Fruit fly (Drosophila melanogaster) whole organism, embryonic: ENCODE data around the gene Polr3G.
A peak's percentile ranks its signal among the peaks of the same experiment; 100 is the strongest.

Source experiments
- CG11093 ChIP-seq: fragments of 200-800 bp; sonication (Bioruptor generic); IDR thresholded peaks from 3 replicates; pipeline ENCODE4 v1.3.6; 2022; ENCODE audit warnings: missing biosample characterization, missing genetic modification characterization
- CG12155 ChIP-seq: fragments of 200-800 bp; sonication (Bioruptor generic); optimal IDR thresholded peaks from 3 replicates; lab custom pipeline; 2016; ENCODE audit warnings: missing biosample characterization, missing genetic modification characterization
- CG12299 ChIP-seq: fragments of 200-800 bp; sonication (Bioruptor generic); optimal IDR thresholded peaks from 2 replicates; lab custom pipeline; 2018; ENCODE audit warnings: missing biosample characterization, mild to moderate bottlenecking, missing genetic modification characterization
- CG13424 ChIP-seq: fragments of 200-800 bp; sonication (Bioruptor generic); optimal IDR thresholded peaks from 2 replicates; lab custom pipeline; 2019; ENCODE audit warnings: missing biosample characterization, mild to moderate bottlenecking, missing genetic modification characterization, moderate library complexity
- CG13894 ChIP-seq: fragments of 200-800 bp; sonication (Bioruptor generic); optimal IDR thresholded peaks from 3 replicates; lab custom pipeline; 2018; ENCODE audit warnings: missing biosample characterization, mild to moderate bottlenecking, missing genetic modification characterization, moderate library complexity
- CG14860 ChIP-seq: fragments of 200-800 bp; sonication (Bioruptor generic); IDR thresholded peaks from 3 replicates; pipeline ENCODE4 v1.3.6; 2022; ENCODE audit warnings: missing biosample characterization, missing genetic modification characterization; ENCODE audit not compliant: partially characterized antibody
- CG15601 ChIP-seq: fragments of 200-800 bp; sonication (Bioruptor generic); optimal IDR thresholded peaks from 3 replicates; lab custom pipeline; 2019; ENCODE audit warnings: missing biosample characterization, mild to moderate bottlenecking, missing genetic modification characterization, moderate library complexity
- CG2712 ChIP-seq: fragments of 200-800 bp; optimal IDR thresholded peaks from 3 replicates; lab custom pipeline; 2019; ENCODE audit warnings: missing biosample characterization, mild to moderate bottlenecking, missing genetic modification characterization, moderate library complexity
- CG3065 ChIP-seq: fragments of 200-800 bp; sonication (Bioruptor generic); optimal IDR thresholded peaks from 2 replicates; lab custom pipeline; 2016; ENCODE audit warnings: missing biosample characterization, missing genetic modification characterization
- CG31365 ChIP-seq: fragments of 200-800 bp; sonication (Bioruptor generic); optimal IDR thresholded peaks from 2 replicates; lab custom pipeline; 2018; ENCODE audit warnings: missing biosample characterization, mild to moderate bottlenecking, missing genetic modification characterization
- CG31441 ChIP-seq: fragments of 200-800 bp; sonication (Bioruptor generic); IDR thresholded peaks from 2 replicates; pipeline ENCODE4 v1.3.6; 2022; ENCODE audit warnings: missing biosample characterization, missing genetic modification characterization
- CG34224 ChIP-seq: fragments of 200-800 bp; sonication (Bioruptor generic); IDR thresholded peaks from 3 replicates; pipeline ENCODE4 v1.3.6; 2022; ENCODE audit warnings: missing biosample characterization, missing genetic modification characterization; ENCODE audit not compliant: partially characterized antibody
- CG34422 ChIP-seq: fragments of 200-800 bp; sonication (Bioruptor generic); IDR thresholded peaks from 3 replicates; pipeline ENCODE4 v1.3.6; 2022; ENCODE audit warnings: missing biosample characterization, missing genetic modification characterization
- CG6689 ChIP-seq: fragments of 200-800 bp; sonication (Bioruptor generic); IDR thresholded peaks from 2 replicates; pipeline ENCODE4 v1.3.6; 2022; ENCODE audit warnings: missing biosample characterization, missing genetic modification characterization
- CkIIα-i1 ChIP-seq: fragments of 200-800 bp; sonication (Bioruptor generic); IDR thresholded peaks from 2 replicates; pipeline ENCODE4 v1.3.6; 2022; ENCODE audit warnings: missing biosample characterization, missing genetic modification characterization
- D ChIP-seq, 2 experiments: fragments of 200-800 bp in 1 of 2; fragments of >200 bp in 1 of 2; sonication (Bioruptor generic) in 1 of 2; optimal IDR thresholded peaks; 2 replicates in 1 of 2; 3 replicates in 1 of 2; lab custom pipeline; 2017; ENCODE audit warnings: mild to moderate bottlenecking in 1 of 2, missing biosample characterization in 1 of 2, missing genetic modification characterization in 1 of 2, missing genetic modification reagents in 1 of 2
- Doc2 ChIP-seq: fragments of 200-800 bp; sonication (Bioruptor generic); IDR thresholded peaks from 2 replicates; pipeline ENCODE4 v1.3.6; 2022; ENCODE audit warnings: missing biosample characterization, missing genetic modification characterization
- Elba2 ChIP-seq: fragments of 200-800 bp; sonication (Bioruptor generic); optimal IDR thresholded peaks from 3 replicates; lab custom pipeline; 2016; ENCODE audit warnings: missing biosample characterization, missing genetic modification characterization
- HLHmδ ChIP-seq: fragments of 200-800 bp; sonication (Bioruptor generic); optimal IDR thresholded peaks from 2 replicates; lab custom pipeline; 2018; ENCODE audit warnings: missing biosample characterization, mild to moderate bottlenecking, missing genetic modification characterization, moderate library complexity
- Pdp1 ChIP-seq, 2 experiments: fragments of 200-800 bp; sonication (Bioruptor generic); optimal IDR thresholded peaks; 3 replicates each; lab custom pipeline; 2016; ENCODE audit warnings: missing biosample characterization in 2 of 2, missing genetic modification characterization in 2 of 2, mild to moderate bottlenecking in 1 of 2, moderate library complexity in 1 of 2
- Poxn ChIP-seq: fragments of 200-800 bp; sonication (Bioruptor generic); IDR thresholded peaks from 2 replicates; pipeline ENCODE4 v1.3.6; 2022; ENCODE audit warnings: missing biosample characterization, missing genetic modification characterization
- Ptx1 ChIP-seq: fragments of 200-800 bp; sonication (Bioruptor generic); IDR thresholded peaks from 2 replicates; pipeline ENCODE4 v1.3.6; 2022; ENCODE audit warnings: missing biosample characterization, missing genetic modification characterization
- Sry-β ChIP-seq: fragments of 200-800 bp; sonication (Bioruptor generic); optimal IDR thresholded peaks from 2 replicates; lab custom pipeline; 2018; ENCODE audit warnings: missing biosample characterization, mild to moderate bottlenecking, missing genetic modification characterization, moderate library complexity
- Sry-δ ChIP-seq: fragments of 200-800 bp; sonication (Bioruptor generic); optimal IDR thresholded peaks from 2 replicates; lab custom pipeline; 2016; ENCODE audit warnings: missing biosample characterization, missing genetic modification characterization
- Ssrp ChIP-seq: fragments of 200-800 bp; sonication (Bioruptor generic); optimal IDR thresholded peaks from 2 replicates; lab custom pipeline; 2018; ENCODE audit warnings: missing biosample characterization, mild to moderate bottlenecking, missing genetic modification characterization, moderate library complexity
- Tbp ChIP-seq: fragments of >200 bp; optimal IDR thresholded peaks from 2 replicates; lab custom pipeline; 2018; ENCODE audit warnings: missing biosample characterization, missing genetic modification characterization
- Xbp1 ChIP-seq: fragments of 200-800 bp; sonication (Bioruptor generic); optimal IDR thresholded peaks from 3 replicates; lab custom pipeline; 2016; ENCODE audit warnings: missing biosample characterization, mild to moderate bottlenecking, missing genetic modification characterization
- bbx ChIP-seq: fragments of 200-800 bp; sonication (Bioruptor generic); IDR thresholded peaks from 2 replicates; pipeline ENCODE4 v1.3.6; 2022; ENCODE audit warnings: missing biosample characterization, missing genetic modification characterization; ENCODE audit not compliant: partially characterized antibody
- cas ChIP-seq: fragments of 200-800 bp; sonication (Bioruptor generic); IDR thresholded peaks from 2 replicates; pipeline ENCODE4 v1.3.6; 2022; ENCODE audit warnings: missing biosample characterization, missing genetic modification characterization
- chn ChIP-seq: fragments of 200-800 bp; sonication (Bioruptor generic); optimal IDR thresholded peaks from 2 replicates; lab custom pipeline; 2016; ENCODE audit warnings: missing biosample characterization, missing genetic modification characterization
- ci ChIP-seq: fragments of 200-800 bp; sonication (Bioruptor generic); IDR thresholded peaks from 3 replicates; pipeline ENCODE4 v1.3.6; 2022; ENCODE audit warnings: missing biosample characterization, missing genetic modification characterization
- corto ChIP-seq: fragments of 200-800 bp; sonication (Bioruptor generic); optimal IDR thresholded peaks from 2 replicates; lab custom pipeline; 2016; ENCODE audit warnings: missing biosample characterization, mild to moderate bottlenecking, missing genetic modification characterization, moderate library complexity
- crp ChIP-seq, 2 experiments: fragments of 200-800 bp; sonication (Bioruptor generic); optimal IDR thresholded peaks; 2 replicates in 1 of 2; 3 replicates in 1 of 2; lab custom pipeline; 2017; ENCODE audit warnings: missing biosample characterization in 2 of 2, missing genetic modification characterization in 2 of 2, mild to moderate bottlenecking in 1 of 2, moderate library complexity in 1 of 2
- dmrt99B ChIP-seq: fragments of 200-800 bp; sonication (Bioruptor generic); optimal IDR thresholded peaks from 2 replicates; lab custom pipeline; 2018; ENCODE audit warnings: missing biosample characterization, mild to moderate bottlenecking, missing genetic modification characterization, moderate library complexity
- grn ChIP-seq: fragments of 200-800 bp; sonication (Bioruptor generic); optimal IDR thresholded peaks from 3 replicates; lab custom pipeline; 2017; ENCODE audit warnings: missing biosample characterization, missing genetic modification characterization
- gro ChIP-seq: fragments of 200-800 bp; sonication (Bioruptor generic); optimal IDR thresholded peaks from 2 replicates; lab custom pipeline; 2016; ENCODE audit warnings: missing biosample characterization, missing genetic modification characterization
- hkb ChIP-seq, 2 experiments: fragments of 200-800 bp in 1 of 2; fragments of >200 bp in 1 of 2; sonication (Bioruptor generic) in 1 of 2; IDR thresholded peaks in 1 of 2; optimal IDR thresholded peaks in 1 of 2; 2 replicates each; pipeline versions ENCODE4 v1.3.6 to Lab custom; 2017 to 2022; ENCODE audit warnings: missing biosample characterization in 1 of 2, missing genetic modification characterization in 1 of 2
- kay ChIP-seq: fragments of 200-800 bp; sonication (Bioruptor generic); optimal IDR thresholded peaks from 2 replicates; lab custom pipeline; 2016; ENCODE audit warnings: missing biosample characterization, missing genetic modification characterization
- kni ChIP-seq: fragments of 200-800 bp; sonication (Bioruptor generic); optimal IDR thresholded peaks from 3 replicates; lab custom pipeline; 2017; ENCODE audit warnings: mild to moderate bottlenecking, missing biosample characterization, missing genetic modification reagents, missing genetic modification characterization
- lov ChIP-seq, 2 experiments: fragments of 200-800 bp in 1 of 2; fragments of >200 bp in 1 of 2; sonication (Bioruptor generic) in 1 of 2; IDR thresholded peaks in 1 of 2; optimal IDR thresholded peaks in 1 of 2; 2 replicates in 1 of 2; 3 replicates in 1 of 2; pipeline versions ENCODE4 v1.3.6 to Lab custom; 2017 to 2022; ENCODE audit warnings: missing biosample characterization in 1 of 2, missing genetic modification characterization in 1 of 2
- mirr ChIP-seq: fragments of 200-800 bp; sonication (Bioruptor generic); optimal IDR thresholded peaks from 3 replicates; lab custom pipeline; 2018; ENCODE audit warnings: missing biosample characterization, mild to moderate bottlenecking, missing genetic modification characterization
- scrt ChIP-seq: fragments of 200-800 bp; sonication (Bioruptor generic); optimal IDR thresholded peaks from 2 replicates; lab custom pipeline; 2018; ENCODE audit warnings: missing biosample characterization, mild to moderate bottlenecking, missing genetic modification characterization, moderate library complexity
- sd ChIP-seq: fragments of 200-800 bp; sonication (Bioruptor generic); optimal IDR thresholded peaks from 3 replicates; lab custom pipeline; 2018; ENCODE audit warnings: missing biosample characterization, mild to moderate bottlenecking, missing genetic modification characterization, moderate library complexity
- sisA ChIP-seq: fragments of 200-800 bp; sonication (Bioruptor generic); IDR thresholded peaks from 2 replicates; pipeline ENCODE4 v1.3.6; 2022; ENCODE audit warnings: missing biosample characterization, missing genetic modification characterization
- slp2 ChIP-seq: fragments of 200-800 bp; sonication (Bioruptor generic); optimal IDR thresholded peaks from 2 replicates; lab custom pipeline; 2016; ENCODE audit warnings: missing biosample characterization, missing genetic modification characterization
- sug ChIP-seq: fragments of 200-800 bp; optimal IDR thresholded peaks from 2 replicates; lab custom pipeline; 2019; ENCODE audit warnings: missing biosample characterization, mild to moderate bottlenecking, missing genetic modification characterization, moderate library complexity
- ttk ChIP-seq: fragments of 200-800 bp; sonication (Bioruptor generic); IDR thresholded peaks from 2 replicates; pipeline ENCODE4 v2.1.2; 2022; ENCODE audit warnings: missing biosample characterization, missing genetic modification characterization
- tup ChIP-seq: fragments of 200-800 bp; sonication (Bioruptor generic); optimal IDR thresholded peaks from 2 replicates; lab custom pipeline; 2016; ENCODE audit warnings: missing biosample characterization, mild to moderate bottlenecking, missing genetic modification characterization, moderate library complexity

Polr3G gene

dm6 chr3L:17433555-17433954 lies 6.6 kb upstream of the Polr3G start, which contains the start of the genes Coq4 and CG32176 (continued):
- peak; percentile 95 for TF ChIP-seq Doc2 (GFP tag; lab: Robert Waterston, UW)
- TF ChIP-seq Ptx1: peak; percentile 99
- TF ChIP-seq gro (GFP tag; lab: Kevin White, UChicago): peak; percentile 98
- TF ChIP-seq D (optimal IDR thresholded peaks at IDR 0.05; lab: Kevin White, UChicago): no peak
- TF ChIP-seq D (GFP tag; optimal IDR thresholded peaks at IDR 0.05; lab: Kevin White, UChicago): peak; percentile 96
- TF ChIP-seq HLHmδ: no peak
- peak; percentile 88 for TF ChIP-seq sd
- TF ChIP-seq mirr (GFP tag; lab: Kevin White, UChicago): peak; percentile 95
- TF ChIP-seq Ssrp (tag; lab: Kevin White, UChicago): peak; percentile 98
- no peak for TF ChIP-seq Tbp
- TF ChIP-seq slp2 (GFP tag; lab: Kevin White, UChicago): peak; percentile 98
- peak; percentile 99 for TF ChIP-seq Xbp1 (GFP tag; lab: Kevin White, UChicago)
- peak; percentile 91 for TF ChIP-seq Elba2 (GFP tag; lab: Kevin White, UChicago)
- TF ChIP-seq sisA: peak; percentile 99
- peak; percentile 52; the same call in 2 of the 3 replicates for TF ChIP-seq CG34224 (GFP tag; lab: Robert Waterston, UW)
- TF ChIP-seq CG13894: peak; percentile 96
- peak; percentile 97 for TF ChIP-seq tup
- peak; percentile 98 for TF ChIP-seq CG13424 (tag; lab: Kevin White, UChicago)
- peak; percentile 84 for TF ChIP-seq CkIIα-i1 (GFP tag; lab: Robert Waterston, UW)
- peak; percentile 99 for TF ChIP-seq chn (GFP tag; lab: Kevin White, UChicago)
- peak; percentile 95 for TF ChIP-seq cas (GFP tag; lab: Robert Waterston, UW)
- TF ChIP-seq CG31365 (tag; lab: Kevin White, UChicago): peak; percentile 85
- TF ChIP-seq CG34422: peak; percentile 99
- TF ChIP-seq CG31441 (GFP tag; lab: Robert Waterston, UW): peak; percentile 95
- TF ChIP-seq ttk (GFP tag; lab: Robert Waterston, UW): peak; percentile 97
- TF ChIP-seq lov (optimal IDR thresholded peaks at IDR 0.05; lab: Kevin White, UChicago): no peak
- peak; percentile 96 for TF ChIP-seq lov (GFP tag; IDR thresholded peaks at IDR 0.05; lab: Robert Waterston, UW)
- peak; percentile 75 for TF ChIP-seq grn
- peak; percentile 97 for TF ChIP-seq dmrt99B (tag; lab: Kevin White, UChicago)
- peak; percentile 76 for TF ChIP-seq kni (GFP tag; lab: Kevin White, UChicago)
- TF ChIP-seq ci (GFP tag; lab: Robert Waterston, UW): peak; percentile 98
- peak; percentile 96 for TF ChIP-seq CG3065
- peak; percentile 91 for TF ChIP-seq Poxn (GFP tag; lab: Robert Waterston, UW)
- peak; percentile 96 for TF ChIP-seq sug (tag; lab: Kevin White, UChicago)
- TF ChIP-seq CG14860: peak; percentile 73
- TF ChIP-seq Pdp1 (GFP tag; optimal IDR thresholded peaks at IDR 0.05; lab: Kevin White, UChicago): peak; percentile 96 to 99
- peak; percentile 65 for TF ChIP-seq Sry-β (GFP tag; lab: Kevin White, UChicago)
- TF ChIP-seq kay (GFP tag; lab: Kevin White, UChicago): peak; percentile 96
- peak; percentile 94 for TF ChIP-seq CG15601 (tag; lab: Kevin White, UChicago)
- TF ChIP-seq bbx (GFP tag; lab: Robert Waterston, UW): peak; percentile 68; the same call in 1 of the 2 replicates
- peak; percentile 96 for TF ChIP-seq CG12299 (tag; lab: Kevin White, UChicago)
- peak; percentile 90 for TF ChIP-seq corto (GFP tag; lab: Kevin White, UChicago)
- peak; percentile 89 for TF ChIP-seq scrt
- peak; percentile 73 to 88 for TF ChIP-seq crp (GFP tag; optimal IDR thresholded peaks at IDR 0.05; lab: Kevin White, UChicago)
- TF ChIP-seq Sry-δ (GFP tag; lab: Kevin White, UChicago): peak; percentile 76
- peak; percentile 98 for TF ChIP-seq CG12155
- peak; percentile 46 for TF ChIP-seq hkb (optimal IDR thresholded peaks at IDR 0.05; lab: Kevin White, UChicago)
- peak; percentile 97 for TF ChIP-seq hkb (GFP tag; IDR thresholded peaks at IDR 0.05; lab: Robert Waterston, UW)
- TF ChIP-seq CG2712: peak; percentile 98
- TF ChIP-seq CG11093: peak; percentile 96
- TF ChIP-seq CG6689 (GFP tag; lab: Robert Waterston, UW): peak; percentile 96
